Worm (Caenorhabditis elegans) whole organism, midembryonic: ENCODE results near the gene twk-31.

Experiments
- cog-1 ChIP-seq: sonication (generic microtip); optimal IDR thresholded peaks from 2 replicates; lab custom pipeline; 2016; ENCODE audit warnings: missing genetic modification characterization, missing compliant biosample characterization
- flt-1 ChIP-seq: fragments of 200-800 bp; sonication (Bioruptor generic); IDR thresholded peaks from 2 replicates; pipeline ENCODE4 v1.3.6; 2022; ENCODE audit warnings: missing genetic modification characterization, missing compliant biosample characterization
- klf-2 ChIP-seq: fragments of 200-800 bp; sonication (Bioruptor generic); conservative IDR thresholded peaks from 2 replicates; pipeline ENCODE4 v1.3.6; 2022; ENCODE audit warnings: missing genetic modification reagents, missing genetic modification characterization, missing compliant biosample characterization
- ref-1 ChIP-seq: fragments of 200-800 bp; sonication (Bioruptor generic); conservative IDR thresholded peaks from 2 replicates; pipeline ENCODE4 v1.3.6; 2022; ENCODE audit warnings: missing genetic modification reagents, missing genetic modification characterization, missing compliant biosample characterization
- ztf-23 ChIP-seq: fragments of 200-800 bp; sonication (Bioruptor generic); IDR thresholded peaks from 2 replicates; pipeline ENCODE4 v1.3.6; 2022; ENCODE audit warnings: missing genetic modification reagents, missing genetic modification characterization, missing compliant biosample characterization

- TF ChIP-seq ztf-23 (no peak), flt-1 (GFP tag; lab: Robert Waterston, UW) (no peak), ref-1 (no peak), cog-1 (tag; lab: Kevin White, UChicago) (no peak), klf-2 (GFP tag; lab: Robert Waterston, UW) (no peak)
Measured at ce11 chrIII:11372199-11372938, 38.1 kb upstream of the twk-31 start.
